Worm (Caenorhabditis elegans) whole organism, midembryonic: ENCODE measurements around the gene W08G11.1.

Experiments
- T22C8.4 ChIP-seq: fragments of 200-800 bp; sonication (Bioruptor generic); IDR thresholded peaks from 2 replicates; pipeline ENCODE4 v1.3.6; 2022; ENCODE audit warnings: missing genetic modification characterization, missing compliant biosample characterization
- cog-1 ChIP-seq: sonication (generic microtip); optimal IDR thresholded peaks from 2 replicates; lab custom pipeline; 2016; ENCODE audit warnings: missing genetic modification characterization, missing compliant biosample characterization
- flt-1 ChIP-seq: fragments of 200-800 bp; sonication (Bioruptor generic); IDR thresholded peaks from 2 replicates; pipeline ENCODE4 v1.3.6; 2022; ENCODE audit warnings: missing genetic modification characterization, missing compliant biosample characterization
- klf-2 ChIP-seq: fragments of 200-800 bp; sonication (Bioruptor generic); conservative IDR thresholded peaks from 2 replicates; pipeline ENCODE4 v1.3.6; 2022; ENCODE audit warnings: missing genetic modification reagents, missing genetic modification characterization, missing compliant biosample characterization
- med-1 ChIP-seq: sonication (generic microtip); optimal IDR thresholded peaks from 2 replicates; lab custom pipeline; 2017; ENCODE audit warnings: missing genetic modification characterization, mild to moderate bottlenecking, missing compliant biosample characterization, antibody characterized with exemption, missing genetic modification reagents; ENCODE audit not compliant: insufficient read depth
- ref-1 ChIP-seq: fragments of 200-800 bp; sonication (Bioruptor generic); conservative IDR thresholded peaks from 2 replicates; pipeline ENCODE4 v1.3.6; 2022; ENCODE audit warnings: missing genetic modification reagents, missing genetic modification characterization, missing compliant biosample characterization
- tab-1 ChIP-seq: fragments of 200-800 bp; sonication (Bioruptor generic); IDR thresholded peaks from 2 replicates; pipeline ENCODE4 v1.3.6; 2022; ENCODE audit warnings: missing genetic modification characterization, missing compliant biosample characterization
- ztf-23 ChIP-seq: fragments of 200-800 bp; sonication (Bioruptor generic); IDR thresholded peaks from 2 replicates; pipeline ENCODE4 v1.3.6; 2022; ENCODE audit warnings: missing genetic modification reagents, missing genetic modification characterization, missing compliant biosample characterization
- ztf-29 ChIP-seq: fragments of 200-800 bp; sonication (Bioruptor generic); IDR thresholded peaks from 2 replicates; pipeline ENCODE4 v1.3.6; 2022; ENCODE audit warnings: missing genetic modification reagents, missing genetic modification characterization, missing compliant biosample characterization

The W08G11.1 gene

ce11 chrV:16350775-16351378 is 4.0 kb downstream of the W08G11.1 start:
- TF ChIP-seq cog-1 (tag; lab: Kevin White, UChicago) (no peak), tab-1 (GFP tag; lab: Robert Waterston, UW) (no peak), klf-2 (GFP tag; lab: Robert Waterston, UW) (no peak), ztf-29 (GFP tag; lab: Robert Waterston, UW) (no peak), med-1 (no peak), flt-1 (no peak), T22C8.4 (GFP tag; lab: Robert Waterston, UW) (no peak)

DNA sequence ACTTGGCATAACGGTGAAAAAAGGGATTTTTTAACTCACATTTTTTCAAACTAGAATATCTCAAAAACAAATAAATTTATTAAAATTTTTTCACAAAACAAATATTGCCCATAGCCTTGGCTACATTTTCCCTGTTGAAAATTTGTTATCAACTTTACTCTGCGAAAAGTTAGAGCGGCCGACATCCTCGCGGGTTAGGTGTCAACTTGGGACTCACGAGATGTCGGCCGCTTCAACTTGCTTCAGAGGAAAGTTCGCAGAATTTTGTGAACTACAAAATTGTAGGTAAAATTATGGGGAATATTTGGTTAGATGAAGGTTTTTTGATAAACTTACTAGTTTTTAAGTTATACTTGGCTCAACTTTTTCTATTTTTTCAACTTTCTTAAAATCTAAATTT is 4.9 kb downstream of the W08G11.1 start:
- TF ChIP-seq tab-1 (GFP tag; lab: Robert Waterston, UW) (no peak), med-1 (no peak), cog-1 (tag; lab: Kevin White, UChicago) (no peak), T22C8.4 (GFP tag; lab: Robert Waterston, UW) (no peak), klf-2 (GFP tag; lab: Robert Waterston, UW) (no peak), ref-1 (GFP tag; lab: Robert Waterston, UW) (no peak), ztf-23 (GFP tag; lab: Robert Waterston, UW) (no peak), ztf-29 (GFP tag; lab: Robert Waterston, UW) (no peak), flt-1 (no peak)

DNA sequence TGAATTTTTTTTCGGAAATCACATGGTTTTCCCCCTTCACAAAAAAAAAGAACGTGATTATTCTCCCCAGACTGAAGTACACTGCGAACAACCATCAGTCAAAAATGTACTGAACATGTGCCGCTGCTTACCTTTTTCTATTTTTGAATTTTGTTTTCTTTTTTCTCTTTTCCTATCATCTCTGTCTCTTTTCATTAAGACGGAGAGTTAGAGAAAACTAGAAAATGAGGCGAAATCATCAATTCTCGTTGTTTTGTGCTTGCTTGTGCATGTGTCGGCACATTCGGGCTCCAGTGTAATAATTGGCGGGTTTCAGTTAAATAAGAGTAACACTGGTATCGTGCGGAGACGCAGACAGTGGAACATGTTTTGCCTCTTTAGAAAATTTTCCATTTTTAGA is 5.4 kb downstream of the W08G11.1 start:
- TF ChIP-seq ztf-23 (GFP tag; lab: Robert Waterston, UW), result no peak
- TF ChIP-seq T22C8.4 (GFP tag; lab: Robert Waterston, UW), result no peak
- TF ChIP-seq ref-1 (GFP tag; lab: Robert Waterston, UW), result no peak
- no peak for TF ChIP-seq flt-1
- no peak for TF ChIP-seq cog-1 (tag; lab: Kevin White, UChicago)
- TF ChIP-seq ztf-29 (GFP tag; lab: Robert Waterston, UW), result no peak
- TF ChIP-seq klf-2 (GFP tag; lab: Robert Waterston, UW), result no peak
- no peak for TF ChIP-seq tab-1 (GFP tag; lab: Robert Waterston, UW)
- TF ChIP-seq med-1, result no peak

- TF ChIP-seq tab-1 (GFP tag; lab: Robert Waterston, UW) (no peak), ztf-23 (GFP tag; lab: Robert Waterston, UW) (no peak), T22C8.4 (GFP tag; lab: Robert Waterston, UW) (no peak), ref-1 (GFP tag; lab: Robert Waterston, UW) (no peak), cog-1 (tag; lab: Kevin White, UChicago) (no peak), flt-1 (no peak), med-1 (no peak), ztf-29 (GFP tag; lab: Robert Waterston, UW) (no peak), klf-2 (GFP tag; lab: Robert Waterston, UW) (no peak)
Measured at ce11 chrV:16354675-16355074, 7.8 kb downstream of the W08G11.1 start.

DNA sequence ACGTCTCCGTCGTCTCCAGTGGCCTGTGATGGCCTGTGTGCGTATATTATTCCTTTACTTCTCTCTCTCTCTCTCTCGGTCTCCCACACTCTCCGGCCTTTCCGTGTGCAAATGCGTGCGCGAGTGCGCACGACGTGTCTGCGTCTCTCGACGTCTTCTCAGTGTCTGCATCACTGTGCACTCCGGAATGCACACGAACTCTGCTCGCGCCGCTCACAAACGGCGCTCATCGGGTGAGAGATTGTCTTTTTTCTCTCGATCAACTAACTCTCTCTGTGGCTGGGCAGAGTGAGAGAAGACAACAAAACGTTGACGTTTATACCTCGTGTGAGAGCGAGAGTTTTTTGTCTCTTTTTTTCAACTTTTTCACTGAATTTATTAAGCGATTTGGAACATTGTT is 9.1 kb downstream of the W08G11.1 start:
- no peak for TF ChIP-seq tab-1 (GFP tag; lab: Robert Waterston, UW)
- TF ChIP-seq ref-1 (GFP tag; lab: Robert Waterston, UW), result no peak
- peak; percentile 79 for TF ChIP-seq flt-1
- peak; percentile 71 for TF ChIP-seq cog-1 (tag; lab: Kevin White, UChicago)
- no peak for TF ChIP-seq T22C8.4 (GFP tag; lab: Robert Waterston, UW)
- no peak for TF ChIP-seq med-1
- TF ChIP-seq klf-2 (GFP tag; lab: Robert Waterston, UW), result no peak
- TF ChIP-seq ztf-23 (GFP tag; lab: Robert Waterston, UW), result no peak
- no peak for TF ChIP-seq ztf-29 (GFP tag; lab: Robert Waterston, UW)

ce11 chrV:16356798-16357197 is 9.9 kb downstream of the W08G11.1 start:
- no peak for TF ChIP-seq ztf-23 (GFP tag; lab: Robert Waterston, UW)
- no peak for TF ChIP-seq klf-2 (GFP tag; lab: Robert Waterston, UW)
- TF ChIP-seq med-1, result no peak
- no peak for TF ChIP-seq cog-1 (tag; lab: Kevin White, UChicago)
- no peak for TF ChIP-seq T22C8.4 (GFP tag; lab: Robert Waterston, UW)
- TF ChIP-seq ztf-29 (GFP tag; lab: Robert Waterston, UW), result no peak
- no peak for TF ChIP-seq tab-1 (GFP tag; lab: Robert Waterston, UW)
- TF ChIP-seq flt-1, result no peak
- no peak for TF ChIP-seq ref-1 (GFP tag; lab: Robert Waterston, UW)

DNA sequence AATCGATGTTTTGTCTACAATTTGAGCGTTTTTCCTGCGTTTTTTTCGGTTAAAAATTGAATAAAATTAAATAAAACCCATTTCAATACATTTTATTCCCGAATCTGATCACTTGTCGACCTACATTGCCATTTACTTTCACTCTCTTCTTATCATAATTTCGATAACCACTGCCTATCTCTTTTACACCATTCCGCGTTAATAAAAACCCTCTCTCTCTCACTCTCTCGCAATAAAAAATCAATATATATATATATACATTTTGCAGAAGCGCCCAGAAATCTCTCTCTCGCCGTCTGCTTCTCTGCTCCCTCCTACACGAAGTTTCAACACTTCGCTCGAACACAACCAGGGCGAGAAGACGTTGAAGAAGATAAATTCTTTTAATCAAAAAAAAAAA is 10.4 kb downstream of the W08G11.1 start, which contains the start of gene pptr-1:
Gene pptr-1 (plus strand): TSS at position 269 of the 400 bp plus-strand sequence.
- TF ChIP-seq med-1 (no peak), cog-1 (tag; lab: Kevin White, UChicago) (no peak), ztf-29 (GFP tag; lab: Robert Waterston, UW) (no peak), ztf-23 (GFP tag; lab: Robert Waterston, UW) (no peak), ref-1 (GFP tag; lab: Robert Waterston, UW) (no peak), flt-1 (no peak), T22C8.4 (GFP tag; lab: Robert Waterston, UW) (peak; percentile 22; the same call in 1 of the 2 replicates)

- TF ChIP-seq flt-1, result no peak
- TF ChIP-seq klf-2 (GFP tag; lab: Robert Waterston, UW), result no peak
- no peak for TF ChIP-seq ztf-23 (GFP tag; lab: Robert Waterston, UW)
- TF ChIP-seq tab-1 (GFP tag; lab: Robert Waterston, UW), result no peak
- no peak for TF ChIP-seq ztf-29 (GFP tag; lab: Robert Waterston, UW)
- TF ChIP-seq ref-1 (GFP tag; lab: Robert Waterston, UW), result no peak
- no peak for TF ChIP-seq med-1
- TF ChIP-seq T22C8.4 (GFP tag; lab: Robert Waterston, UW), result no peak
- TF ChIP-seq cog-1 (tag; lab: Kevin White, UChicago), result no peak
Measured at ce11 chrV:16361350-16361749, 14.5 kb downstream of the W08G11.1 start.

DNA sequence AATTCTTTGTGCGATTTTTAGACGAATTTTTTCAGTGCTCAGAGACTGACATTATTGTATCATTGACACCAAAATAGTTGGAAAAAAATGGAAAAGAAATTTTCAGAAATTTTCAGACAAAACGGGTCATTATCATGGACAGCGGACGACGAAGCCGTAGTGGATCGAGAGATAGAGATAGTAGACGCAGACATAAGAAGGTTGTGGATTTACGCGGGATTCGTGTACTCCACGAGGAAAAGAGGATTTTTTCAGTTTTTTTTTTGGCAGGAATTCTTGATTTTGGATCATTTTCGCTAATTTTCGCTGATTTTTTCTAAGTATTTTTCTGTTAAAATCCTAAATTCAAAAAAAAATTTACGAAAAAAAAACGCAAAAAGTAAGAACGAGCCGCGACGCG is 20.7 kb downstream of the W08G11.1 start, which contains the start of gene W08G11.3:
Gene W08G11.3 (plus strand): TSS at position 107 of the 400 bp plus-strand sequence.
- TF ChIP-seq ztf-29 (GFP tag; lab: Robert Waterston, UW), result no peak
- no peak for TF ChIP-seq cog-1 (tag; lab: Kevin White, UChicago)
- TF ChIP-seq T22C8.4 (GFP tag; lab: Robert Waterston, UW), result no peak
- no peak for TF ChIP-seq flt-1
- TF ChIP-seq tab-1 (GFP tag; lab: Robert Waterston, UW), result no peak
- no peak for TF ChIP-seq med-1
- TF ChIP-seq ztf-23 (GFP tag; lab: Robert Waterston, UW), result no peak
- no peak for TF ChIP-seq klf-2 (GFP tag; lab: Robert Waterston, UW)
- no peak for TF ChIP-seq ref-1 (GFP tag; lab: Robert Waterston, UW)
